Worm (Caenorhabditis elegans) whole organism, L2 larva: ENCODE data around the gene tmem-258.

Source experiments
- C34F6.9 ChIP-seq: fragments of 150-350 bp; optimal IDR thresholded peaks from 2 replicates; lab custom pipeline; 2014; ENCODE audit warnings: missing biosample characterization, missing genetic modification characterization
- F13H6.1 ChIP-seq: sonication (generic microtip); optimal IDR thresholded peaks from 2 replicates; lab custom pipeline; 2016; ENCODE audit warnings: missing genetic modification characterization, missing compliant biosample characterization
- R02D3.7 ChIP-seq: fragments of 150-350 bp; optimal IDR thresholded peaks from 2 replicates; lab custom pipeline; 2014; ENCODE audit warnings: missing biosample characterization, missing genetic modification characterization
- Y55F3AM.14 ChIP-seq: fragments of 200-800 bp; sonication (Bioruptor generic); optimal IDR thresholded peaks from 2 replicates; lab custom pipeline; 2018; ENCODE audit warnings: mild to moderate bottlenecking, missing genetic modification characterization, missing compliant biosample characterization
- ZK546.5 ChIP-seq: sonication (generic microtip); optimal IDR thresholded peaks from 2 replicates; lab custom pipeline; 2017; ENCODE audit warnings: missing biosample characterization, missing genetic modification characterization
- alr-1 ChIP-seq: fragments of 150-350 bp; optimal IDR thresholded peaks from 2 replicates; lab custom pipeline; 2014; ENCODE audit warnings: missing biosample characterization, missing genetic modification characterization
- aly-2 ChIP-seq: fragments of 150-350 bp; optimal IDR thresholded peaks from 2 replicates; lab custom pipeline; 2014; ENCODE audit warnings: missing biosample characterization, missing genetic modification characterization
- ama-1 ChIP-seq: fragments of 150-350 bp; optimal IDR thresholded peaks from 2 replicates; lab custom pipeline; 2018; ENCODE audit warnings: inconsistent platforms
- blmp-1 ChIP-seq: sonication (generic microtip); optimal IDR thresholded peaks from 2 replicates; lab custom pipeline; 2017; ENCODE audit warnings: missing genetic modification characterization, mild to moderate bottlenecking, missing compliant biosample characterization, antibody characterized with exemption, moderate library complexity; ENCODE audit not compliant: insufficient read depth
- ceh-16 ChIP-seq: fragments of 150-350 bp; optimal IDR thresholded peaks from 2 replicates; lab custom pipeline; 2014; ENCODE audit warnings: missing biosample characterization, missing genetic modification characterization
- ceh-82 ChIP-seq: fragments of 150-350 bp; optimal IDR thresholded peaks from 2 replicates; lab custom pipeline; 2014; ENCODE audit warnings: missing biosample characterization, missing genetic modification characterization
- crh-2 ChIP-seq: sonication (generic microtip); optimal IDR thresholded peaks from 2 replicates; lab custom pipeline; 2017; ENCODE audit warnings: missing biosample characterization, missing genetic modification characterization
- dmd-4 ChIP-seq: sonication (generic microtip); optimal IDR thresholded peaks from 2 replicates; lab custom pipeline; 2017; ENCODE audit warnings: missing biosample characterization, missing genetic modification characterization
- egl-27 ChIP-seq: sonication (generic microtip); optimal IDR thresholded peaks from 3 replicates; lab custom pipeline; 2017; ENCODE audit warnings: missing biosample characterization, missing genetic modification reagents, missing genetic modification characterization
- elt-1 ChIP-seq: fragments of 150-350 bp; optimal IDR thresholded peaks from 2 replicates; lab custom pipeline; 2014; ENCODE audit warnings: missing biosample characterization, missing genetic modification characterization
- elt-3 ChIP-seq: sonication (generic microtip); optimal IDR thresholded peaks from 2 replicates; lab custom pipeline; 2017; ENCODE audit warnings: missing biosample characterization, missing genetic modification characterization
- fos-1 ChIP-seq: fragments of 150-350 bp; optimal IDR thresholded peaks from 2 replicates; lab custom pipeline; 2014; ENCODE audit warnings: missing biosample characterization, missing genetic modification characterization
- gmeb-1 ChIP-seq: fragments of 150-350 bp; optimal IDR thresholded peaks from 2 replicates; lab custom pipeline; 2014; ENCODE audit warnings: missing biosample characterization, missing genetic modification characterization
- lin-11 ChIP-seq: fragments of 150-350 bp; sonication (generic microtip); optimal IDR thresholded peaks from 2 replicates; lab custom pipeline; 2014; ENCODE audit warnings: missing biosample characterization, missing genetic modification characterization, inconsistent platforms, mixed read lengths
- lsy-2 ChIP-seq, 2 experiments: fragments of 150-350 bp in 1 of 2; sonication (generic microtip) in 1 of 2; optimal IDR thresholded peaks; 2 replicates each; lab custom pipeline; 2014 to 2017; ENCODE audit warnings: missing biosample characterization in 2 of 2, missing genetic modification characterization in 2 of 2
- mab-5 ChIP-seq: fragments of 150-350 bp; optimal IDR thresholded peaks from 2 replicates; lab custom pipeline; 2014; ENCODE audit warnings: missing biosample characterization, missing genetic modification characterization
- mbf-1 ChIP-seq: sonication (generic microtip); optimal IDR thresholded peaks from 2 replicates; lab custom pipeline; 2017; ENCODE audit warnings: missing biosample characterization, missing genetic modification characterization
- nhr-12 ChIP-seq: fragments of 150-350 bp; optimal IDR thresholded peaks from 2 replicates; lab custom pipeline; 2014; ENCODE audit warnings: missing biosample characterization, missing genetic modification characterization
- nhr-129 ChIP-seq: fragments of 150-350 bp; optimal IDR thresholded peaks from 2 replicates; lab custom pipeline; 2014; ENCODE audit warnings: missing biosample characterization, missing genetic modification characterization
- nhr-237 ChIP-seq: fragments of 150-350 bp; optimal IDR thresholded peaks from 2 replicates; lab custom pipeline; 2014; ENCODE audit warnings: missing biosample characterization, missing genetic modification characterization
- nhr-77 ChIP-seq: fragments of 150-350 bp; optimal IDR thresholded peaks from 2 replicates; lab custom pipeline; 2014; ENCODE audit warnings: missing biosample characterization, missing genetic modification characterization
- peb-1 ChIP-seq: fragments of 150-350 bp; optimal IDR thresholded peaks from 2 replicates; lab custom pipeline; 2014; ENCODE audit warnings: missing biosample characterization, missing genetic modification characterization
- sem-4 ChIP-seq: fragments of 150-350 bp; optimal IDR thresholded peaks from 2 replicates; lab custom pipeline; 2014; ENCODE audit warnings: missing biosample characterization, missing genetic modification reagents, missing genetic modification characterization
- skn-1 ChIP-seq: sonication (generic microtip); optimal IDR thresholded peaks from 2 replicates; lab custom pipeline; 2017; ENCODE audit warnings: missing biosample characterization, missing genetic modification characterization
- sma-3 ChIP-seq: sonication (generic microtip); optimal IDR thresholded peaks from 2 replicates; lab custom pipeline; 2016; ENCODE audit warnings: missing genetic modification reagents, missing genetic modification characterization, missing compliant biosample characterization
- sma-9 ChIP-seq, 2 experiments: fragments of 150-350 bp in 1 of 2; sonication (generic microtip) in 1 of 2; optimal IDR thresholded peaks; 2 replicates each; lab custom pipeline; 2014 to 2016; ENCODE audit warnings: missing genetic modification characterization in 2 of 2, mild to moderate bottlenecking in 1 of 2, missing biosample characterization in 1 of 2, missing compliant biosample characterization in 1 of 2, missing genetic modification reagents in 1 of 2, moderate library complexity in 1 of 2
- snpc-4 ChIP-seq: fragments of 150-350 bp; optimal IDR thresholded peaks from 2 replicates; lab custom pipeline; 2014; ENCODE audit warnings: missing biosample characterization, missing genetic modification characterization
- unc-55 ChIP-seq: fragments of 150-350 bp; sonication (generic microtip); optimal IDR thresholded peaks from 3 replicates; lab custom pipeline; 2014; ENCODE audit warnings: missing biosample characterization, missing genetic modification reagents, missing genetic modification characterization
- unc-62 ChIP-seq: fragments of 150-350 bp; optimal IDR thresholded peaks from 2 replicates; lab custom pipeline; 2014; ENCODE audit warnings: missing biosample characterization, missing genetic modification reagents, missing genetic modification characterization
- ztf-11 ChIP-seq: sonication (generic microtip); optimal IDR thresholded peaks from 2 replicates; lab custom pipeline; 2017; ENCODE audit warnings: missing biosample characterization, missing genetic modification characterization
- ztf-4 ChIP-seq: fragments of 150-350 bp; optimal IDR thresholded peaks from 2 replicates; lab custom pipeline; 2014; ENCODE audit warnings: missing biosample characterization, missing genetic modification characterization

tmem-258 gene

DNA sequence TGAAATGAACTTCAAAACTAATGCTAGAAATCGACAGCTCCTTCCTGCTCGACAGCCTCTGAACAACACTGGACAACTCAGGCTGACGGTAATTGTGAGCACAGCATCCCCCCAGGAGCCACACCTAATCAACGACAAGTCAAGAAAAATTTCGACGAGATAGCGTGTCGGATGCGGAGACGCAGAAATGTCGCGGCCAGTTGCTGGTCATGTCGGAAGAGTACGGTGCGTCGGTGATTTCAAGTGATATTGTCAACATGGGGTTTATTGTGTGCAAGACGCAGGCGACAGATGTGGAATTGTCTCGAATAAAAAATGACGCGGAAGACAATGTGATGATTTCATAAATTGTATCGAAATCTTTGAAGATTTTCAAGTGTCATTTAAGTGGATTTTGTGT lies 26.5 kb upstream of the tmem-258 start, which contains the start of gene twk-11:
Gene twk-11, minus strand, starts transcription at position 101 of the 400 bp plus-strand sequence.
- no peak for TF ChIP-seq nhr-12 (tag; lab: Kevin White, UChicago)
- TF ChIP-seq alr-1 = no peak
- TF ChIP-seq sma-9 (GFP tag; optimal IDR thresholded peaks at IDR 0.05; lab: Kevin White, UChicago) = no peak
- TF ChIP-seq sma-9 (tag; optimal IDR thresholded peaks at IDR 0.05; lab: Kevin White, UChicago) = no peak
- no peak for TF ChIP-seq skn-1 (tag; lab: Kevin White, UChicago)
- no peak for TF ChIP-seq dmd-4 (tag; lab: Kevin White, UChicago)
- TF ChIP-seq ztf-11 (tag; lab: Kevin White, UChicago) = no peak
- no peak for TF ChIP-seq ceh-16 (tag; lab: Kevin White, UChicago)
- TF ChIP-seq R02D3.7 (tag; lab: Kevin White, UChicago) = no peak
- TF ChIP-seq lsy-2 (tag; optimal IDR thresholded peaks at IDR 0.05; lab: Kevin White, UChicago) = no peak
- no peak for TF ChIP-seq sem-4 (tag; lab: Kevin White, UChicago)
- no peak for TF ChIP-seq F13H6.1
- no peak for TF ChIP-seq crh-2 (tag; lab: Kevin White, UChicago)
- TF ChIP-seq nhr-237 = no peak
- no peak for TF ChIP-seq unc-62 (GFP tag; lab: Kevin White, UChicago)
- no peak for TF ChIP-seq sma-3
- TF ChIP-seq egl-27 (tag; lab: Kevin White, UChicago) = no peak

DNA sequence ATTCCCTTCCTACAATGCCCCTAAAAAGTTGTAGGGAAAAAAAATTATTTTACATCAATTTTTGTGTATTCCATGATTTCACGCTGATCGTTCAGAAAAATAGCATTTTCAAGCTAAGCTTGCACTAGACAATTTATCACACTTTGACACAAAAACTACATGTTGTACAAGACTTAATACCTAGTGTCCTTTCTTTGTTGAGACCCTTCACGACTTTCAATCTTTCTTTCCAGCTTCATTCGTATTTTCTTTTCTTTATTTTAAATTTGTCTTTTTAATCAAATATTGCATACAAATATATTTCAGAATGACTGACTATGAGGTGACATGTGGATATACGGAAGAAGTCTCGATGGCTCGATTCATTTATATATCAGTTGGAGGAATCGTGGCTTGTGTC lies 17.0 kb upstream of the tmem-258 start, which contains the start of gene F20A1.2:
Gene F20A1.2, plus strand, starts transcription at position 301 of the 400 bp plus-strand sequence.
- TF ChIP-seq mab-5 (tag; lab: Kevin White, UChicago) (no peak), blmp-1 (no peak), mbf-1 (tag; lab: Kevin White, UChicago) (no peak), skn-1 (tag; lab: Kevin White, UChicago) (no peak), F13H6.1 (no peak), elt-1 (tag; lab: Kevin White, UChicago) (no peak), Y55F3AM.14 (GFP tag; lab: Kevin White, UChicago) (no peak), nhr-12 (tag; lab: Kevin White, UChicago) (no peak), R02D3.7 (tag; lab: Kevin White, UChicago) (no peak), egl-27 (tag; lab: Kevin White, UChicago) (no peak), ceh-82 (tag; lab: Kevin White, UChicago) (no peak), gmeb-1 (tag; lab: Kevin White, UChicago) (no peak), ZK546.5 (tag; lab: Kevin White, UChicago) (no peak), lin-11 (tag; lab: Kevin White, UChicago) (no peak), nhr-77 (tag; lab: Kevin White, UChicago) (no peak), ztf-4 (tag; lab: Kevin White, UChicago) (no peak), elt-3 (tag; lab: Kevin White, UChicago) (no peak)

DNA sequence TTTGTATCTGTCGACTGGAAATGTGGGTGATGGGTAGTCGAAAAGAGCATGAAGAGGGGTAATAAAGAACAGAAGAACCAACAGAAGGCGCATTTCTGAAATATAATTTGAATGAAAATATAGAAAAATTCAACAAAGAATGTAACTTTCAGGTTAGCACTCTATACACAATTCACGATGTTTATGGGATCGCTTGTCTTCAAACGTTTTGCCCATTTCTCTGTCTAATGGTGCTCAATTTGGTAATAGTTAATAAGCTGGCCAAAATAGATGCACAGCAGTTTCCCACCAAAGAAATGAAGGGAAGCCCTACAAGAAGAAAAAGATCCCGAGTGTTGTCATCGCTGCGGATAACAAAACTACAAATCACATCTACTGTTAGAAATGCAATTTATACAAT lies 15.5 kb upstream of the tmem-258 start, which contains the start of gene F20A1.8:
Gene F20A1.8, minus strand, starts transcription at position 101 of the 400 bp plus-strand sequence.
- TF ChIP-seq fos-1 = no peak
- no peak for TF ChIP-seq C34F6.9 (tag; lab: Kevin White, UChicago)
- no peak for TF ChIP-seq lsy-2 (tag; optimal IDR thresholded peaks at IDR 0.05; lab: Kevin White, UChicago)
- TF ChIP-seq ama-1 = no peak
- TF ChIP-seq unc-55 (GFP tag; lab: Kevin White, UChicago) = no peak
- TF ChIP-seq ZK546.5 (tag; lab: Kevin White, UChicago) = no peak
- TF ChIP-seq R02D3.7 (tag; lab: Kevin White, UChicago) = no peak

DNA sequence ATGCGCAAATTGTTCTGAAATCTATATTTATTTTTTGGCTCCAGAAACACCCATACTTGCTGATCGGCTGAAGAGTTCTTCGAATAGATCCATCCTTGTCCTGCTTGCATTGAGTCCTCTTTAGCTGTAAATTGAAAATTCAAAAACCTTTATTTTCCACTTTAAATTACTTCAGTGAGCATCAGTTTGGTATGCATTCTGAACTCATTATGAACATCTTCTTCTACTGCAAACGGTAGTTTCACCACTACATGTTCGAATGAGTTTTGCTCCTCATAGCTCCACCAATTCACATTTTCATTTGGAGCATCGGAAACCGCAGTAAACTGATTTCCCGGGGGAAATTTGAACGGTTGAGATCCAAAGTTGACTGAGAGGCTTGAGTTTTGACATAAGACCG lies 12.8 kb upstream of the tmem-258 start:
- TF ChIP-seq nhr-237 (no peak), snpc-4 (tag; lab: Kevin White, UChicago) (no peak), dmd-4 (tag; lab: Kevin White, UChicago) (no peak), sma-9 (GFP tag; optimal IDR thresholded peaks at IDR 0.05; lab: Kevin White, UChicago) (no peak), sma-9 (tag; optimal IDR thresholded peaks at IDR 0.05; lab: Kevin White, UChicago) (no peak), lin-11 (tag; lab: Kevin White, UChicago) (no peak), peb-1 (tag; lab: Kevin White, UChicago) (no peak), elt-3 (tag; lab: Kevin White, UChicago) (no peak), gmeb-1 (tag; lab: Kevin White, UChicago) (no peak), nhr-129 (tag; lab: Kevin White, UChicago) (no peak), aly-2 (tag; lab: Kevin White, UChicago) (no peak), mbf-1 (tag; lab: Kevin White, UChicago) (no peak), ama-1 (no peak), skn-1 (tag; lab: Kevin White, UChicago) (no peak), ZK546.5 (tag; lab: Kevin White, UChicago) (no peak)
